Worm (Caenorhabditis elegans): ENCODE data around the gene bath-20.

DNA sequence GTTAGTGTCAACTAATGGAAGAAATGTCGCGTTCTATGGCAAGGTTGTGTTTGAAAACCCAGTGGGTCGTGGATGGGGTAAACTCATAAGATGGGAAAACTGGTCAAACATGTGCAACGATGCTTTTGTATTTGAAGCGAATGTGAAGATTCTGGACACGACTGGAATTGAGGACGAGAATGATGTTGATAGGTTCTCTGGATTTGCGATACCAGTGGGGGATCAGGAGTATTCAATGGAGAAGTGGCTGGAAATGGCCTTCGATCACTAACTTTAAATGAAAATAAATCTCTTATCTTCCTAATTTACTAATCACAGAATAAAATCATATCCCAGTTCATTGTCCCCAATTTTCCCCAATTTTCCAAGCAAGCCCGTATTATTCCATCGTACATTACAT, 31.2 kb downstream of the bath-20 start:
- TF ChIP-seq tab-1 (GFP tag; IDR thresholded peaks at IDR 0.05), result no peak
- TF ChIP-seq med-1 (GFP tag; optimal IDR thresholded peaks at IDR 0.05; ENCODE audit: insufficient read depth), result no peak
- no peak for TF ChIP-seq flt-1 (GFP tag; IDR thresholded peaks at IDR 0.05)
- TF ChIP-seq ref-1 (GFP tag; conservative IDR thresholded peaks at IDR 0.05), result no peak
- TF ChIP-seq ztf-23 (GFP tag; IDR thresholded peaks at IDR 0.05), result no peak
- TF ChIP-seq ztf-29 (GFP tag; IDR thresholded peaks at IDR 0.05), result no peak
